Worm (Caenorhabditis elegans): ENCODE data around the gene ZK105.12.

DNA sequence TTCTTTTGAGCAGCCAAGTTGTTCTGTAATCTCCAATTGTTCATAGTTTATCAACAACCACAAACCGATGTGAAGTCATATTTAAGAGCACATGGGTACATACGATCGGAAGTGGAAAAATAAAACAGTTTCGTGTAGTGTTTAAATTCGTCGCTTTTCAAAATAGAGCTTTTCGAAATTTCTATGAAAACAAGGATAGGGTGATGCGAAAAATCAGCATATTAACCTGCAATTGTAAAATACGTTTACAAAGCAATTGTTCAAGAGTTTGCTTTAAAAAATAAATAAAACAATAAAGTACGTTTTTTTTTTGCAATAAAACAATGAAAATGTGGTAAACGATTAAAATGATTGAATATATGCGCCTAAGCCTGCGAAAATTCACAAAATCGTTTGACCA lies 6.0 kb upstream of the ZK105.12 start, which contains the start of gene ZK105.14:
- TF ChIP-seq nhr-11 (tag; optimal IDR thresholded peaks at IDR 0.05) (no peak), sea-2 (GFP tag; optimal IDR thresholded peaks at IDR 0.05) (no peak), nhr-12 (tag; optimal IDR thresholded peaks at IDR 0.05) (no peak), elt-2 (tag; optimal IDR thresholded peaks at IDR 0.05) (no peak), mdl-1 (tag; optimal IDR thresholded peaks at IDR 0.05) (no peak), unc-39 (tag; optimal IDR thresholded peaks at IDR 0.05) (no peak)
